Worm (Caenorhabditis elegans) whole organism, midembryonic: ENCODE results near the gene nos-3.

Source experiments
- T22C8.4 ChIP-seq: fragments of 200-800 bp; sonication (Bioruptor generic); IDR thresholded peaks from 2 replicates; pipeline ENCODE4 v1.3.6; 2022; ENCODE audit warnings: missing genetic modification characterization, missing compliant biosample characterization
- cog-1 ChIP-seq: sonication (generic microtip); optimal IDR thresholded peaks from 2 replicates; lab custom pipeline; 2016; ENCODE audit warnings: missing genetic modification characterization, missing compliant biosample characterization
- flt-1 ChIP-seq: fragments of 200-800 bp; sonication (Bioruptor generic); IDR thresholded peaks from 2 replicates; pipeline ENCODE4 v1.3.6; 2022; ENCODE audit warnings: missing genetic modification characterization, missing compliant biosample characterization
- klf-2 ChIP-seq: fragments of 200-800 bp; sonication (Bioruptor generic); conservative IDR thresholded peaks from 2 replicates; pipeline ENCODE4 v1.3.6; 2022; ENCODE audit warnings: missing genetic modification reagents, missing genetic modification characterization, missing compliant biosample characterization
- med-1 ChIP-seq: sonication (generic microtip); optimal IDR thresholded peaks from 2 replicates; lab custom pipeline; 2017; ENCODE audit warnings: missing genetic modification characterization, mild to moderate bottlenecking, missing compliant biosample characterization, antibody characterized with exemption, missing genetic modification reagents; ENCODE audit not compliant: insufficient read depth
- ztf-23 ChIP-seq: fragments of 200-800 bp; sonication (Bioruptor generic); IDR thresholded peaks from 2 replicates; pipeline ENCODE4 v1.3.6; 2022; ENCODE audit warnings: missing genetic modification reagents, missing genetic modification characterization, missing compliant biosample characterization
- ztf-29 ChIP-seq: fragments of 200-800 bp; sonication (Bioruptor generic); IDR thresholded peaks from 2 replicates; pipeline ENCODE4 v1.3.6; 2022; ENCODE audit warnings: missing genetic modification reagents, missing genetic modification characterization, missing compliant biosample characterization

DNA sequence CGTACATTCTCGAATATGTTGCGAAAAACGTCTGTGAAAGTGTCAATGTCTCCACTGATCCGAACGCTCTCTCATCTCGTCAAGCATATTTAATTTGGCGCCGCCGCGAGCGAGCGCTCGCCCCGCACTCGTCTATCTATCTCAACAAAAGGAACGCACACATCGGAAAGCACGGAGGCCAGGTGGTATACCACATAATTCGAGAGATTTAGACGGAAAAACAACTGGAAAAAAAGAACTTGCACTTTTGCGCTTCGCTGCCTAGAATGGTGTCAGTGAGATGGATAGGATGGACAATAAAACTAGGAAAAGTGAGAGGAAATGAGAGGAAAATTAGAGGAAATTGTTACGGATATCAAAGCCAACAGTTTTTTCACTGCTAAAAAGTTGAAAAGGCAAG, 16.9 kb upstream of the nos-3 start:
- TF ChIP-seq ztf-23 (GFP tag; lab: Robert Waterston, UW) (no peak), med-1 (no peak), cog-1 (tag; lab: Kevin White, UChicago) (no peak), ztf-29 (GFP tag; lab: Robert Waterston, UW) (no peak), klf-2 (no peak), flt-1 (no peak), T22C8.4 (GFP tag; lab: Robert Waterston, UW) (no peak)
